Worm (Caenorhabditis elegans): ENCODE results near the gene Y105C5B.3.

Gene Y105C5B.3

DNA sequence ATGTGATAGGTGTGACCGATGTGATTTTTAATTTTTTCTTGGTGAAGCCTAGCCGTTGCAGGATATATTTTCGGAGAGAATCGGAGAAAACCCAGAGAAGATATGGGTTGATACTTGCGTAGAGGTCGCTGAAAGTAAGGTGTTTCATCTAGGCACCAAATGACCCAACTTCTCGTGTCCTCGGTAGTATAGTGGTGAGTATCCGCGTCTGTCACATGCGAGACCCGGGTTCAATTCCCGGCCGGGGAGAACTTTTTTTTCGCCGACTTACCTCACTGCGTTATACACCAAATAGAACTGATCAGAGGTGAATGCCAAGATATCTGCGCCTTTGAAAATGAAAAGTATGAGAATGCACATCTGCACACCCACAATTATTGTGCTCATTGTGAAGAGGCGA, 47.8 kb downstream of the Y105C5B.3 start:
- TF ChIP-seq efl-1 (optimal IDR thresholded peaks at IDR 0.05) (peak in 1 of 2 experiments; percentile 32), efl-1 (GFP tag; optimal IDR thresholded peaks at IDR 0.05 in 1 of 2) (peak; percentile 16 to 52), nhr-12 (tag; optimal IDR thresholded peaks at IDR 0.05) (no peak), ama-1 (optimal IDR thresholded peaks at IDR 0.05) (no peak), isw-1 (GFP tag; IDR thresholded peaks at IDR 0.05) (no peak), C16A3.4 (tag; optimal IDR thresholded peaks at IDR 0.05) (peak; percentile 30), nhr-85 (tag) (peak; percentile 60), lin-15B (tag; optimal IDR thresholded peaks at IDR 0.05) (no peak), mdl-1 (tag; optimal IDR thresholded peaks at IDR 0.05) (peak in 1 of 2 experiments; percentile 64), nhr-84 (tag; optimal IDR thresholded peaks at IDR 0.05) (no peak), swsn-7 (tag; optimal IDR thresholded peaks at IDR 0.05) (peak; percentile 27), elt-2 (tag; optimal IDR thresholded peaks at IDR 0.05) (peak; percentile 4), ztf-4 (tag; optimal IDR thresholded peaks at IDR 0.05) (no peak), zag-1 (tag; optimal IDR thresholded peaks at IDR 0.05) (no peak), tbx-2 (tag; optimal IDR thresholded peaks at IDR 0.05) (no peak), blmp-1 (tag; optimal IDR thresholded peaks at IDR 0.05) (no peak), egl-27 (tag; optimal IDR thresholded peaks at IDR 0.05) (no peak), fkh-10 (GFP tag; optimal IDR thresholded peaks at IDR 0.05) (no peak), rnt-1 (tag; optimal IDR thresholded peaks at IDR 0.05) (peak; percentile 62), nhr-237 (tag; optimal IDR thresholded peaks at IDR 0.05) (no peak), snpc-4 (tag; optimal IDR thresholded peaks at IDR 0.05) (no peak), nhr-20 (tag; optimal IDR thresholded peaks at IDR 0.05) (peak; percentile 31), elt-3 (tag; optimal IDR thresholded peaks at IDR 0.05) (peak in 1 of 6 experiments; percentile 12), lin-35 (GFP tag; optimal IDR thresholded peaks at IDR 0.05) (peak; percentile 7 to 73), irx-1 (tag; optimal IDR thresholded peaks at IDR 0.05) (no peak), ceh-8 (GFP tag; optimal IDR thresholded peaks at IDR 0.05) (no peak), skn-1 (tag; optimal IDR thresholded peaks at IDR 0.05) (peak; percentile 7), fkh-4 (tag; optimal IDR thresholded peaks at IDR 0.05; ENCODE audit: borderline replicate concordance) (no peak), pag-3 (tag; optimal IDR thresholded peaks at IDR 0.05; ENCODE audit: borderline replicate concordance, insufficient read depth) (no peak), mab-9 (GFP tag; IDR thresholded peaks at IDR 0.05) (no peak), mep-1 (tag; optimal IDR thresholded peaks at IDR 0.05) (peak; percentile 22), aha-1 (tag; optimal IDR thresholded peaks at IDR 0.05) (no peak), nhr-90 (tag; optimal IDR thresholded peaks at IDR 0.05; ENCODE audit: poor library complexity) (peak; percentile 64), xbp-1 (tag; optimal IDR thresholded peaks at IDR 0.05) (peak; percentile 10), hlh-4 (tag; optimal IDR thresholded peaks at IDR 0.05) (no peak), nhr-19 (GFP tag; conservative IDR thresholded peaks at IDR 0.05) (peak; percentile 50), C04F5.9 (tag; optimal IDR thresholded peaks at IDR 0.05) (no peak), C34B4.2 (tag; optimal IDR thresholded peaks at IDR 0.05) (no peak), sox-4 (tag; optimal IDR thresholded peaks at IDR 0.05) (no peak), aly-2 (tag; optimal IDR thresholded peaks at IDR 0.05) (no peak), hpl-2 (GFP tag; optimal IDR thresholded peaks at IDR 0.05) (peak; percentile 37), sup-37 (GFP tag; optimal IDR thresholded peaks at IDR 0.05) (no peak), nhr-71 (tag; optimal IDR thresholded peaks at IDR 0.05) (peak; percentile 46), vab-15 (tag; optimal IDR thresholded peaks at IDR 0.05) (no peak), nhr-11 (tag; optimal IDR thresholded peaks at IDR 0.05) (no peak), dpl-1 (GFP tag; optimal IDR thresholded peaks at IDR 0.05) (peak in 1 of 3 experiments; percentile 15), nhr-77 (tag; optimal IDR thresholded peaks at IDR 0.05) (peak; percentile 12), unc-86 (tag; optimal IDR thresholded peaks at IDR 0.05) (no peak), unc-130 (tag; optimal IDR thresholded peaks at IDR 0.05) (peak; percentile 40), nhr-47 (tag; optimal IDR thresholded peaks at IDR 0.05) (peak; percentile 37), F16B12.6 (tag; optimal IDR thresholded peaks at IDR 0.05) (no peak), lir-3 (tag; optimal IDR thresholded peaks at IDR 0.05; ENCODE audit: poor library complexity) (peak; percentile 22), ceh-88 (GFP tag; IDR thresholded peaks at IDR 0.05) (no peak), ces-1 (GFP tag; optimal IDR thresholded peaks at IDR 0.05) (no peak)

Data from whole organism, L1 larva.